Worm (Caenorhabditis elegans) whole organism, mixed stage, embryonic: ENCODE data around the gene Y71H2B.8.

Experiments
- blmp-1 ChIP-seq: fragments of 150-350 bp; optimal IDR thresholded peaks from 2 replicates; lab custom pipeline; 2014; ENCODE audit warnings: missing biosample characterization, missing genetic modification characterization
- ceh-83 ChIP-seq: fragments of 200-800 bp; sonication (Bioruptor generic); optimal IDR thresholded peaks from 2 replicates; lab custom pipeline; 2018; ENCODE audit warnings: mild to moderate bottlenecking, missing genetic modification characterization, missing compliant biosample characterization
- elt-3 ChIP-seq: fragments of 150-350 bp; optimal IDR thresholded peaks from 2 replicates; lab custom pipeline; 2014; ENCODE audit warnings: missing biosample characterization, missing genetic modification characterization
- hlh-1 ChIP-seq: fragments of 150-350 bp; optimal IDR thresholded peaks from 2 replicates; lab custom pipeline; 2014; ENCODE audit warnings: missing biosample characterization, missing genetic modification reagents, missing genetic modification characterization
- lsy-2 ChIP-seq: fragments of 150-350 bp; optimal IDR thresholded peaks from 2 replicates; lab custom pipeline; 2014; ENCODE audit warnings: missing biosample characterization, missing genetic modification characterization
- nhr-237 ChIP-seq: fragments of 150-350 bp; optimal IDR thresholded peaks from 2 replicates; lab custom pipeline; 2014; ENCODE audit warnings: missing biosample characterization, missing genetic modification characterization
- nhr-28 ChIP-seq: fragments of 150-350 bp; optimal IDR thresholded peaks from 2 replicates; lab custom pipeline; 2014; ENCODE audit warnings: missing biosample characterization, missing genetic modification characterization
- nhr-76 ChIP-seq: sonication (generic microtip); optimal IDR thresholded peaks from 2 replicates; lab custom pipeline; 2017; ENCODE audit warnings: missing biosample characterization, missing genetic modification characterization
- sem-2 ChIP-seq: fragments of 200-800 bp; sonication (Bioruptor generic); optimal IDR thresholded peaks from 2 replicates; lab custom pipeline; 2018; ENCODE audit warnings: mild to moderate bottlenecking, missing genetic modification characterization, missing compliant biosample characterization
- snpc-4 ChIP-seq: fragments of 150-350 bp; optimal IDR thresholded peaks from 2 replicates; lab custom pipeline; 2014; ENCODE audit warnings: missing biosample characterization, missing genetic modification characterization
- unc-62 ChIP-seq: fragments of 150-350 bp; optimal IDR thresholded peaks from 2 replicates; lab custom pipeline; 2014; ENCODE audit warnings: missing biosample characterization, missing genetic modification reagents, missing genetic modification characterization
- ztf-11 ChIP-seq: fragments of 150-350 bp; optimal IDR thresholded peaks from 2 replicates; lab custom pipeline; 2014; ENCODE audit warnings: missing biosample characterization, missing genetic modification characterization

ce11 chrIII:2603671-2604070 lies 24.6 kb downstream of the Y71H2B.8 start, which contains the start of gene Y71H2B.11:
- no peak for TF ChIP-seq nhr-28 (tag; lab: Kevin White, UChicago)
- TF ChIP-seq ztf-11 (tag; lab: Kevin White, UChicago): no peak
- no peak for TF ChIP-seq snpc-4 (tag; lab: Kevin White, UChicago)
- no peak for TF ChIP-seq nhr-76 (tag; lab: Kevin White, UChicago)
- TF ChIP-seq blmp-1 (tag; lab: Kevin White, UChicago): no peak
- TF ChIP-seq lsy-2 (tag; lab: Kevin White, UChicago): no peak
- no peak for TF ChIP-seq unc-62
- no peak for TF ChIP-seq sem-2 (GFP tag; lab: Kevin White, UChicago)
- no peak for TF ChIP-seq nhr-237 (tag; lab: Kevin White, UChicago)
- TF ChIP-seq hlh-1 (tag; lab: Kevin White, UChicago): no peak
- no peak for TF ChIP-seq ceh-83 (GFP tag; lab: Kevin White, UChicago)
- TF ChIP-seq elt-3 (tag; lab: Kevin White, UChicago): no peak
